Worm (Caenorhabditis elegans) whole organism, L4/young adult: ENCODE measurements around the gene tbb-2.

Experiments
- W03F9.2 ChIP-seq: fragments of 150-350 bp; optimal IDR thresholded peaks from 2 replicates; lab custom pipeline; 2014; ENCODE audit warnings: missing biosample characterization, missing genetic modification characterization
- dao-5 ChIP-seq: sonication (generic microtip); optimal IDR thresholded peaks from 2 replicates; lab custom pipeline; 2016; ENCODE audit warnings: missing genotype, missing genetic modification characterization, moderate library complexity, missing compliant biosample characterization
- him-1 ChIP-seq: sonication (generic microtip); optimal IDR thresholded peaks from 2 replicates; lab custom pipeline; 2016; ENCODE audit warnings: missing genotype, missing genetic modification reagents, missing genetic modification characterization, missing compliant biosample characterization

ce11 chrIII:3972687-3973086 is 44.7 kb downstream of the tbb-2 start, which contains the start of gene R10E9.4:
- TF ChIP-seq him-1 (no peak), dao-5 (no peak), W03F9.2 (no peak)
